Worm (Caenorhabditis elegans) whole organism, L2 larva: Measurements from ENCODE around the gene C08D8.7.

Experiments
- ZK546.5 ChIP-seq: sonication (generic microtip); optimal IDR thresholded peaks from 2 replicates; lab custom pipeline; 2017; ENCODE audit warnings: missing biosample characterization, missing genetic modification characterization
- crh-2 ChIP-seq: sonication (generic microtip); optimal IDR thresholded peaks from 2 replicates; lab custom pipeline; 2017; ENCODE audit warnings: missing biosample characterization, missing genetic modification characterization
- elt-1 ChIP-seq: fragments of 150-350 bp; optimal IDR thresholded peaks from 2 replicates; lab custom pipeline; 2014; ENCODE audit warnings: missing biosample characterization, missing genetic modification characterization
- elt-3 ChIP-seq: sonication (generic microtip); optimal IDR thresholded peaks from 2 replicates; lab custom pipeline; 2017; ENCODE audit warnings: missing biosample characterization, missing genetic modification characterization
- gmeb-1 ChIP-seq: fragments of 150-350 bp; optimal IDR thresholded peaks from 2 replicates; lab custom pipeline; 2014; ENCODE audit warnings: missing biosample characterization, missing genetic modification characterization
- mdl-1 ChIP-seq, 2 experiments: fragments of 150-350 bp in 1 of 2; sonication (generic microtip) in 1 of 2; optimal IDR thresholded peaks; 2 replicates each; lab custom pipeline; 2017; ENCODE audit warnings: missing biosample characterization in 2 of 2, missing genetic modification characterization in 2 of 2
- skn-1 ChIP-seq: sonication (generic microtip); optimal IDR thresholded peaks from 2 replicates; lab custom pipeline; 2017; ENCODE audit warnings: missing biosample characterization, missing genetic modification characterization
- sma-3 ChIP-seq: sonication (generic microtip); optimal IDR thresholded peaks from 2 replicates; lab custom pipeline; 2016; ENCODE audit warnings: missing genetic modification reagents, missing genetic modification characterization, missing compliant biosample characterization

ce11 chrV:8345436-8345835 is 4.4 kb downstream of the C08D8.7 start, which contains the start of gene C08D8.1:
- no peak for TF ChIP-seq ZK546.5 (tag; lab: Kevin White, UChicago)
- TF ChIP-seq mdl-1 (tag; optimal IDR thresholded peaks at IDR 0.05; lab: Kevin White, UChicago), result no peak
- no peak for TF ChIP-seq elt-3 (tag; lab: Kevin White, UChicago)
- TF ChIP-seq gmeb-1 (tag; lab: Kevin White, UChicago), result no peak
- TF ChIP-seq elt-1 (tag; lab: Kevin White, UChicago), result no peak
- no peak for TF ChIP-seq skn-1 (tag; lab: Kevin White, UChicago)
- no peak for TF ChIP-seq crh-2 (tag; lab: Kevin White, UChicago)
- no peak for TF ChIP-seq sma-3 (GFP tag; lab: Kevin White, UChicago)
